Fruit fly (Drosophila melanogaster): ENCODE measurements around the gene CG11878.

DNA sequence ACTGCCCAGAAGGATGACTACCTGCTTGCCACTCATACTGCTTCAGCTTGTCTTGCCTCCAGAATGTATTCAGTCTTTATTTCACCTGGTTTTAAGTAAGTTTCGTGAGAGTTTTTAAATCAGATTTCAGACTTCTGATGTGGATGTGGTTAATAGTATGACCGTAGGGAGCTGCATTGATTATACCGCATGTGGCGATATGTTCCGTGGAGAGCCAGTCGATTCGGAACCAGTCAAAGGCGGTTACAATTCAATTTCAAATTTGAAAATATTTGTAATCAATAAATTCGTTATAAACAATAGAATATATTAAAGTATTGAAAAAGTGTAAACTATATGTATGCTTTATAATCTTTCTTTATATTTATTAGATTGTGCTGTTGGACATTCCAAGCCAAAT, 38.3 kb upstream of the CG11878 start, which contains the start of gene Sil1:
- TF ChIP-seq insv (optimal IDR thresholded peaks at IDR 0.05) (no peak), Myc (optimal IDR thresholded peaks at IDR 0.05) (no peak), h (optimal IDR thresholded peaks at IDR 0.05) (no peak)

Measured in Kc167 (cell line).